Fruit fly (Drosophila melanogaster) whole organism, embryonic: ENCODE measurements around the gene CG42671.

Experiments used
- ATbp ChIP-seq: fragments of 200-800 bp; sonication (Bioruptor generic); optimal IDR thresholded peaks from 2 replicates; lab custom pipeline; 2017; ENCODE audit warnings: missing biosample characterization, mild to moderate bottlenecking, missing genetic modification characterization, missing genetic modification reagents
- Atf6 ChIP-seq: fragments of 200-800 bp; sonication (Bioruptor generic); IDR thresholded peaks from 2 replicates; pipeline ENCODE4 v1.3.6; 2022; ENCODE audit warnings: missing biosample characterization, missing genetic modification characterization
- Awh ChIP-seq: fragments of 200-800 bp; sonication (Bioruptor generic); IDR thresholded peaks from 2 replicates; pipeline ENCODE4, ENCODE4 v1.3.6; 2022; ENCODE audit warnings: missing biosample characterization, missing genetic modification characterization
- CG10543 ChIP-seq: fragments of 200-800 bp; sonication (Bioruptor generic); optimal IDR thresholded peaks from 3 replicates; lab custom pipeline; 2017; ENCODE audit warnings: missing biosample characterization, mild to moderate bottlenecking, missing genetic modification characterization, moderate library complexity
- CG11696 ChIP-seq: fragments of 200-800 bp; sonication (Bioruptor generic); IDR thresholded peaks from 2 replicates; pipeline ENCODE4 v1.3.6; 2022; ENCODE audit warnings: missing biosample characterization, missing genetic modification characterization
- CG12769 ChIP-seq: fragments of 200-800 bp; sonication (Bioruptor generic); optimal IDR thresholded peaks from 2 replicates; lab custom pipeline; 2019; ENCODE audit warnings: missing biosample characterization, mild to moderate bottlenecking, missing genetic modification characterization, moderate library complexity
- CG13296 ChIP-seq: fragments of 200-800 bp; sonication (Bioruptor generic); optimal IDR thresholded peaks from 3 replicates; lab custom pipeline; 2018; ENCODE audit warnings: missing biosample characterization, mild to moderate bottlenecking, missing genetic modification characterization
- CG15696 ChIP-seq: fragments of 200-800 bp; sonication (Bioruptor generic); optimal IDR thresholded peaks from 2 replicates; lab custom pipeline; 2019; ENCODE audit warnings: missing biosample characterization, mild to moderate bottlenecking, missing genetic modification characterization, moderate library complexity
- CG17385 ChIP-seq: fragments of 200-800 bp; sonication (Bioruptor generic); optimal IDR thresholded peaks from 3 replicates; lab custom pipeline; 2018; ENCODE audit warnings: missing biosample characterization, mild to moderate bottlenecking, missing genetic modification characterization
- CG17912 ChIP-seq: fragments of 200-800 bp; sonication (Bioruptor generic); optimal IDR thresholded peaks from 2 replicates; lab custom pipeline; 2018; ENCODE audit warnings: missing biosample characterization, mild to moderate bottlenecking, missing genetic modification characterization
- CG18619 ChIP-seq: fragments of 200-800 bp; sonication (Bioruptor generic); optimal IDR thresholded peaks from 3 replicates; lab custom pipeline; 2017; ENCODE audit warnings: missing biosample characterization, mild to moderate bottlenecking, missing genetic modification characterization
- CG32532 ChIP-seq: fragments of 200-800 bp; sonication (Bioruptor generic); IDR thresholded peaks from 2 replicates; pipeline ENCODE4 v1.3.6; 2022; ENCODE audit warnings: missing biosample characterization, missing genetic modification characterization
- CG34224 ChIP-seq: fragments of 200-800 bp; sonication (Bioruptor generic); IDR thresholded peaks from 3 replicates; pipeline ENCODE4 v1.3.6; 2022; ENCODE audit warnings: missing biosample characterization, missing genetic modification characterization; ENCODE audit not compliant: partially characterized antibody
- CG34376 ChIP-seq: fragments of 200-800 bp; sonication (Bioruptor generic); optimal IDR thresholded peaks from 2 replicates; lab custom pipeline; 2018; ENCODE audit warnings: missing biosample characterization, mild to moderate bottlenecking, missing genetic modification characterization
- CG42726 ChIP-seq: fragments of 200-800 bp; sonication (Bioruptor generic); IDR thresholded peaks from 2 replicates; pipeline ENCODE4 v1.3.6; 2022; ENCODE audit warnings: missing biosample characterization, missing genetic modification characterization; ENCODE audit not compliant: partially characterized antibody
- CG5180 ChIP-seq: fragments of 200-800 bp; sonication (Bioruptor generic); optimal IDR thresholded peaks from 3 replicates; lab custom pipeline; 2017; ENCODE audit warnings: missing biosample characterization, missing genetic modification characterization, mild to moderate bottlenecking, moderate library complexity, missing genetic modification reagents
- CG6175 ChIP-seq: fragments of 200-800 bp; sonication (Bioruptor generic); IDR thresholded peaks from 3 replicates; pipeline ENCODE4 v1.3.6; 2022; ENCODE audit warnings: missing biosample characterization, missing genetic modification characterization
- CG6791 ChIP-seq: fragments of 200-800 bp; sonication (Bioruptor generic); IDR thresholded peaks from 3 replicates; pipeline ENCODE4 v1.3.6; 2022; ENCODE audit warnings: missing biosample characterization, missing genetic modification characterization; ENCODE audit not compliant: partially characterized antibody
- CG8924 ChIP-seq: fragments of 200-800 bp; optimal IDR thresholded peaks from 3 replicates; lab custom pipeline; 2019; ENCODE audit warnings: missing biosample characterization, mild to moderate bottlenecking, missing genetic modification characterization, moderate library complexity
- CG9215 ChIP-seq: fragments of 200-800 bp; sonication (Bioruptor generic); IDR thresholded peaks from 2 replicates; pipeline ENCODE4 v1.3.6; 2022; ENCODE audit warnings: missing biosample characterization, missing genetic modification characterization
- CoRest ChIP-seq: fragments of 200-800 bp; sonication (Bioruptor generic); optimal IDR thresholded peaks from 3 replicates; lab custom pipeline; 2018; ENCODE audit warnings: missing biosample characterization, mild to moderate bottlenecking, missing genetic modification characterization, moderate library complexity
- Dad ChIP-seq: fragments of 200-800 bp; sonication (Bioruptor generic); optimal IDR thresholded peaks from 3 replicates; lab custom pipeline; 2016; ENCODE audit warnings: missing biosample characterization, missing genetic modification characterization
- Dbx ChIP-seq: fragments of 200-800 bp; sonication (Bioruptor generic); IDR thresholded peaks from 3 replicates; pipeline ENCODE4 v1.3.6; 2022; ENCODE audit warnings: missing biosample characterization, missing genetic modification characterization
- Dll ChIP-seq: fragments of 200-800 bp; sonication (Bioruptor generic); IDR thresholded peaks from 4 replicates; pipeline ENCODE4 v1.3.6; 2022; ENCODE audit warnings: missing biosample characterization, missing genetic modification characterization; ENCODE audit not compliant: partially characterized antibody
- Fer1 ChIP-seq: fragments of 200-800 bp; sonication (Bioruptor generic); optimal IDR thresholded peaks from 2 replicates; lab custom pipeline; 2017; ENCODE audit warnings: missing biosample characterization, mild to moderate bottlenecking, missing genetic modification characterization
- H2.0 ChIP-seq: fragments of 200-800 bp; sonication (Bioruptor generic); IDR thresholded peaks from 2 replicates; pipeline ENCODE4 v1.3.6; 2022; ENCODE audit warnings: missing biosample characterization, missing genetic modification characterization
- Hr78 ChIP-seq, 2 experiments: fragments of 200-800 bp in 1 of 2; fragments of >200 bp in 1 of 2; sonication (Bioruptor generic) in 1 of 2; optimal IDR thresholded peaks; 2 replicates each; lab custom pipeline; 2017 to 2019; ENCODE audit warnings: missing biosample characterization in 2 of 2, missing genetic modification characterization in 2 of 2, mild to moderate bottlenecking in 1 of 2, moderate library complexity in 1 of 2
- Nf-YB ChIP-seq: fragments of 200-800 bp; sonication (Bioruptor generic); optimal IDR thresholded peaks from 3 replicates; lab custom pipeline; 2019; ENCODE audit warnings: missing biosample characterization, mild to moderate bottlenecking, missing genetic modification characterization, moderate library complexity
- Tbp ChIP-seq: fragments of >200 bp; optimal IDR thresholded peaks from 2 replicates; lab custom pipeline; 2018; ENCODE audit warnings: missing biosample characterization, missing genetic modification characterization
- ash1 ChIP-seq: fragments of 200-800 bp; sonication (Bioruptor generic); optimal IDR thresholded peaks from 2 replicates; lab custom pipeline; 2018; ENCODE audit warnings: missing biosample characterization, mild to moderate bottlenecking, missing genetic modification characterization
- az2 ChIP-seq: fragments of 200-800 bp; sonication (Bioruptor generic); optimal IDR thresholded peaks from 3 replicates; lab custom pipeline; 2016; ENCODE audit warnings: missing biosample characterization, missing genetic modification characterization
- bbx ChIP-seq: fragments of 200-800 bp; sonication (Bioruptor generic); IDR thresholded peaks from 2 replicates; pipeline ENCODE4 v1.3.6; 2022; ENCODE audit warnings: missing biosample characterization, missing genetic modification characterization; ENCODE audit not compliant: partially characterized antibody
- ci ChIP-seq: fragments of 200-800 bp; sonication (Bioruptor generic); IDR thresholded peaks from 3 replicates; pipeline ENCODE4 v1.3.6; 2022; ENCODE audit warnings: missing biosample characterization, missing genetic modification characterization
- exex ChIP-seq: fragments of 200-800 bp; sonication (Bioruptor generic); optimal IDR thresholded peaks from 4 replicates; lab custom pipeline; 2018; ENCODE audit warnings: missing biosample characterization, mild to moderate bottlenecking, missing genetic modification characterization, moderate library complexity
- fd96Cb ChIP-seq: fragments of 200-800 bp; sonication (Bioruptor generic); optimal IDR thresholded peaks from 2 replicates; lab custom pipeline; 2018; ENCODE audit warnings: missing biosample characterization, mild to moderate bottlenecking, missing genetic modification characterization, moderate library complexity
- grau ChIP-seq: fragments of 200-800 bp; optimal IDR thresholded peaks from 3 replicates; lab custom pipeline; 2019; ENCODE audit warnings: missing biosample characterization, mild to moderate bottlenecking, missing genetic modification characterization, moderate library complexity
- hkb ChIP-seq, 2 experiments: fragments of 200-800 bp in 1 of 2; fragments of >200 bp in 1 of 2; sonication (Bioruptor generic) in 1 of 2; IDR thresholded peaks in 1 of 2; optimal IDR thresholded peaks in 1 of 2; 2 replicates each; pipeline versions ENCODE4 v1.3.6 to Lab custom; 2017 to 2022; ENCODE audit warnings: missing biosample characterization in 1 of 2, missing genetic modification characterization in 1 of 2
- lab ChIP-seq: fragments of 200-800 bp; sonication (Bioruptor generic); optimal IDR thresholded peaks from 3 replicates; lab custom pipeline; 2017; ENCODE audit warnings: missing biosample characterization, missing genetic modification characterization, mild to moderate bottlenecking, moderate library complexity, missing genetic modification reagents
- mirr ChIP-seq: fragments of 200-800 bp; sonication (Bioruptor generic); optimal IDR thresholded peaks from 3 replicates; lab custom pipeline; 2018; ENCODE audit warnings: missing biosample characterization, mild to moderate bottlenecking, missing genetic modification characterization
- pho ChIP-seq: fragments of 200-800 bp; sonication (Bioruptor generic); optimal IDR thresholded peaks from 2 replicates; lab custom pipeline; 2016; ENCODE audit warnings: missing biosample characterization, missing genetic modification characterization
- psq ChIP-seq: fragments of 200-800 bp; sonication (Bioruptor generic); optimal IDR thresholded peaks from 2 replicates; lab custom pipeline; 2017; ENCODE audit warnings: missing biosample characterization, missing genetic modification characterization
- row ChIP-seq: fragments of 200-800 bp; sonication (Bioruptor generic); IDR thresholded peaks from 3 replicates; pipeline ENCODE4 v1.3.6; 2022; ENCODE audit warnings: missing biosample characterization, missing genetic modification characterization
- sd ChIP-seq: fragments of 200-800 bp; sonication (Bioruptor generic); optimal IDR thresholded peaks from 3 replicates; lab custom pipeline; 2018; ENCODE audit warnings: missing biosample characterization, mild to moderate bottlenecking, missing genetic modification characterization, moderate library complexity
- sqz ChIP-seq: fragments of 200-800 bp; sonication (Bioruptor generic); optimal IDR thresholded peaks from 3 replicates; lab custom pipeline; 2018; ENCODE audit warnings: missing biosample characterization, mild to moderate bottlenecking, missing genetic modification characterization
- yki ChIP-seq: fragments of >200 bp; optimal IDR thresholded peaks from 3 replicates; lab custom pipeline; 2018
- z ChIP-seq: fragments of 200-800 bp; sonication (Bioruptor generic); IDR thresholded peaks from 3 replicates; pipeline ENCODE4 v1.3.6; 2022; ENCODE audit warnings: missing biosample characterization, missing genetic modification characterization

Gene CG42671

DNA sequence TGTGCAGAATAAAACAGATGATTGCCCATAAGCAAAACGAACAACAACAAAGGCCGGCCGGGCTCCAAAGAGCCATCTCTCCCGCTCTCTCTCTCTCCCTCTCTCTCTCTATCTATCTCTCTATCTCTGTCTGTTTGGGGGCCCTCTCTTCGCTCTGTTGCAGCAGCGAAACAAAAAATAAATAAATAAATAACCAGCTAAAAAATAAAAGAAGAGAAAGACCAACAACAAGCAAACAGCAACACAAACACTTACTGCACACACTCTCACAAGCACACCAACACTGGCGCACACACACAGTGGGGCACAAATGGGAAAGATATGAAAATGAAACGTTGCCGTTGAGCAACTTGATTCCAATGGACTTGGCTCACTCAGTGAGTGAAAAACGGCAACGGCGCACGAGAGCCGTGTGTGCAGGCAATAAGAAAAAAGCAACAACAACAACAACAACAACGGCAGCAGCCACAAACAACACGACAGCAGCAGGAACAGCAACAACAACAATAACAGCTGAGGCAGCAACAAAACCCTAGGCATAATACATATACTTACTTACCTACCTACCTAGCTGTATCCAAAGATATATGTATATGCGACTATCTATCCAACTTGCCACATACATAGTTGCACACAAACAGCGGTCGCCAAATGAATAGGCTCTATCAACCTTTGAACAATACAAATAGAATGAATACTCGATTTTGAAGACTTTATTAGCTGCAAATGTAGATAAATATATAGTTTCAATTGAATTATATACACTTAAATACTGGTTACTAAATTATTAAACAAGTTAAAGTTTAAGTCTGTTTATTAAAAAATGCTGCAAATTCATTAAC is 32.0 kb downstream of the CG42671 start (continued):
- no peak for TF ChIP-seq CG42726 (GFP tag; lab: Robert Waterston, UW)
- peak; percentile 41 for TF ChIP-seq Fer1
- no peak for TF ChIP-seq CG18619 (GFP tag; lab: Kevin White, UChicago)
- TF ChIP-seq row (GFP tag; lab: Robert Waterston, UW): peak; percentile 29; the same call in 2 of the 3 replicates
- peak; percentile 33 for TF ChIP-seq psq (GFP tag; lab: Kevin White, UChicago)
- peak; percentile 40 for TF ChIP-seq CG10543 (GFP tag; lab: Kevin White, UChicago)
- 0 out of 4 replicates have a peak, but pooled peaks have one; percentile 15 for TF ChIP-seq Dll (GFP tag; lab: Robert Waterston, UW)
- TF ChIP-seq Tbp (GFP tag; lab: Kevin White, UChicago): no peak
- peak; percentile 42 for TF ChIP-seq CG17912 (GFP tag; lab: Kevin White, UChicago)
- TF ChIP-seq CG34224 (GFP tag; lab: Robert Waterston, UW): 0 out of 3 replicates have a peak, but pooled peaks have one; percentile 44
- TF ChIP-seq sd (tag; lab: Kevin White, UChicago): peak; percentile 9
- peak; percentile 23 for TF ChIP-seq CG5180 (GFP tag; lab: Kevin White, UChicago)
- peak; percentile 8 for TF ChIP-seq az2
- peak; percentile 52 for TF ChIP-seq CG17385 (GFP tag; lab: Kevin White, UChicago)
- no peak for TF ChIP-seq CoRest
- peak; percentile 47 for TF ChIP-seq Nf-YB
- TF ChIP-seq yki (lab: Kevin White, UChicago): peak; percentile 74
- no peak for TF ChIP-seq hkb (optimal IDR thresholded peaks at IDR 0.05; lab: Kevin White, UChicago)
- TF ChIP-seq hkb (GFP tag; IDR thresholded peaks at IDR 0.05; lab: Robert Waterston, UW): peak; percentile 28; the same call in 1 of the 2 replicates
- peak; percentile 24; the same call in 1 of the 3 replicates for TF ChIP-seq CG6791 (GFP tag; lab: Robert Waterston, UW)
- TF ChIP-seq ash1 (GFP tag; lab: Kevin White, UChicago): peak; percentile 26
- TF ChIP-seq fd96Cb (tag; lab: Kevin White, UChicago): peak; percentile 24
- peak; percentile 17 for TF ChIP-seq CG34376 (GFP tag; lab: Kevin White, UChicago)
- peak; percentile 24; the same call in 1 of the 2 replicates for TF ChIP-seq Awh (GFP tag; lab: Robert Waterston, UW)
- TF ChIP-seq ATbp (GFP tag; lab: Kevin White, UChicago): peak; percentile 26
- TF ChIP-seq exex (tag; lab: Kevin White, UChicago): no peak
- TF ChIP-seq lab: peak; percentile 69
- TF ChIP-seq bbx: peak; percentile 57
- peak; percentile 35; the same call in 1 of the 2 replicates for TF ChIP-seq CG32532 (GFP tag; lab: Robert Waterston, UW)
- 0 out of 3 replicates have a peak, but pooled peaks have one; percentile 43 for TF ChIP-seq Dbx (GFP tag; lab: Robert Waterston, UW)
- TF ChIP-seq grau (tag; lab: Kevin White, UChicago): peak; percentile 7
- peak; percentile 8 for TF ChIP-seq CG15696 (tag; lab: Kevin White, UChicago)
- peak; percentile 75; the same call in 1 of the 3 replicates for TF ChIP-seq CG6175 (GFP tag; lab: Robert Waterston, UW)
- TF ChIP-seq CG12769 (tag; lab: Kevin White, UChicago): peak; percentile 4
- no peak for TF ChIP-seq Dad
- TF ChIP-seq CG11696 (GFP tag; lab: Robert Waterston, UW): peak; percentile 56; the same call in 1 of the 2 replicates
- TF ChIP-seq H2.0: no peak
- TF ChIP-seq CG8924 (tag; lab: Kevin White, UChicago): peak; percentile 72
- TF ChIP-seq Hr78 (GFP tag; optimal IDR thresholded peaks at IDR 0.05; lab: Kevin White, UChicago): peak in 1 of 2 experiments; percentile 7
- peak; percentile 93 for TF ChIP-seq z
- no peak for TF ChIP-seq pho (GFP tag; lab: Kevin White, UChicago)
- TF ChIP-seq mirr (GFP tag; lab: Kevin White, UChicago): peak; percentile 18
- TF ChIP-seq CG13296: no peak
- TF ChIP-seq ci: peak; percentile 62
- TF ChIP-seq CG9215 (GFP tag; lab: Robert Waterston, UW): no peak
- TF ChIP-seq sqz: peak; percentile 55
- TF ChIP-seq Atf6: peak; percentile 46; the same call in 1 of the 2 replicates
